Fruit fly (Drosophila melanogaster) ovary, adult (tissue): ENCODE data around the gene Ids.

Experiments used
- CG17801 ChIP-seq: fragments of 200-800 bp; optimal IDR thresholded peaks from 2 replicates; lab custom pipeline; 2019; ENCODE audit warnings: missing biosample characterization, mild to moderate bottlenecking, missing genetic modification characterization, moderate library complexity; ENCODE audit not compliant: partially characterized antibody

The Ids gene

DNA sequence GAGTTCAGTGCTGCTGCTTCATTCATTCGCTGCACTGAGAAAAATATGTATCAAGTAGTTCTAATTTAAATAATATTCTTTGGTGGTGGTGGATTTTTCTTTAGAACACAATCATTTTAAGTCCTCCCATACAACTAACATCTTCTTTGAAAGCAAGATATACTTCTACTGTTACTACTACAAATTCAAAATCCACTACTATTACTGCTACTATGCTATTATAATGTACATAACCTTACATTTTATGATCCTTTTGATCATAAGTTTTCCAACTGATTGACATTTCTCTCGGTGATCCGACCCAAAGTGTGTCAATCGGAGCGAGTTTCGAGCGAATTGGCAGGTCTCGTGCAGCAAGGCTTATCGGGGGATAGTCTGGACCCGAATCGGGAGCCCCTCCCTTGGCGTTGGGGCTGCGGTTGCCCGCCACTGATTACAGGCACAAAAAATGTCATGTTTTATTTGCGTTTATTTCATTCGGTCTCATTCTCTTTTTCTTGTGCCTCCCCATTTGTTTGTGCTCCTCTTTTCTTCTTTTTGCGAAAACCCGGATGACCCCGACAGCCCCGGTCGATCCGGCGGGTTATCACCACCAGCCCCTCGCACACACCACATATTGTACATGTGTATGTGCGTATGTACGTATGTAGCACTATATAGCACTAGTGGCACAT is 21.3 kb downstream of the Ids start:
- no peak for TF ChIP-seq CG17801 (GFP tag; lab: Kevin White, UChicago)

DNA sequence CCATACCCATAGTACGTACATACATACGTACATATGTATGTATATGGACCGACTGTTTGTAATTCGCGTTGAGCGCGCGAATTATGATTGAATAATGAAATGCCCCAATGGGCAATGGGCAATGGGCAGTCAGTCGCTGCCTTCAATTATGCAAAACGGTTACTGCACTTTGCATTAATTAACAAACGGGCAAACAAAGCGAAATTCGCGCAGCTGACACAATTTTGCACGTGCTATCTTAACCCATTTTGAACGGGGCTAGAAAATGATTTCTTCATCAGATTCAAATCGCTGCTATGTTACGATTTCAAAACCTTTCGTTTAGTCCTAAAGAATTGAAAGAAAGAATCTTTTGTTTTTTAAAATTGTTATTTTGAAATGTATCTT is 21.8 kb downstream of the Ids start:
- TF ChIP-seq CG17801 (GFP tag; lab: Kevin White, UChicago), result no peak

DNA sequence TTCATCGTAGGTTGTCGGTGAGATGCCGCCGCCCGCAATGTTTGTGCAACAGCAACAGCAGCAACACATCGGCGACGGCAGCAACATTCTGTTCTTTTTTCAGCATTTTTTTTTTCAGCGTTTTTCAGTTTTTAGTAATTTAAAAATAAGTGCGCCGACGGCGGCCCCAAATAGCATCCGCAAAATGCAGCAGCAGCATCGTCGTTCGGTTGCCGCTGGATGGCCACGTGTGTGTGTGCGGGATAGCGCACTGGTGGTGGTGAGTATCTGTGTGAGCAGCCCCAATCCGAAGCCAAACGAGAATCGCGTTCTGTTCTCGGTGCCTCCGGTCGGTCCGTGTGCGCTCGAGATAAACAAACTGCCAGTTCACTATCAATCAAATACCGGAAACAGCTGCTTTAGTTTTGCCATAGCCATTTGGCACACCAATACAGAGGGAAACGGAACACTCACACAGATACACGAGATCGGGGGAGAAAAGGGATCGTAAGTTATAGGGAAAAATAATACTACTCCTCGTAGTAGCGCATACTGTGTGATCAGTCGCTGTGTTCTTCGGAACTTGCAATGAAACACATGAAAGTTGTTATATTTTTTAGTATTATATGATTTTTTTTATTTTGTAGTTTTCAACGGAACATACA is 22.6 kb downstream of the Ids start:
- no peak for TF ChIP-seq CG17801 (GFP tag; lab: Kevin White, UChicago)

DNA sequence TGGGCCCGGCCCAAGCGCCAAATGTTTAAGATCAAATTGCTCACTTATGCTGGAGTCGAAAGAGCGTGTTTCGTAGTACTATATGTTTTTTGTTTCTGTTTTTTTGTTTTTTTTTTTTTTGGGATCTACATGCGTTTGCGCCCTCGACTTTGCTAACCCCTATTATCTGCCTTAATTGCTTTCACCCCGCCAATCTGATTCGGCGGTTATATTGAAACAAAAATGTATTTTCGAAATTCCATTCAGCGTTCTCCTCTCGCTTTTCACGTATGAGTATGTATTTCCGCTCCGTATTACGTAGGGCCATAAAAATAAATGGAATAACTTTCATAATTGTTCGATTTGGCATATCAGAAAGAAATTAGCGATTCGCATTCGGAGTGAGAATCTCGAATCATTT is 27.5 kb downstream of the Ids start:
- no peak for TF ChIP-seq CG17801 (GFP tag; lab: Kevin White, UChicago)

DNA sequence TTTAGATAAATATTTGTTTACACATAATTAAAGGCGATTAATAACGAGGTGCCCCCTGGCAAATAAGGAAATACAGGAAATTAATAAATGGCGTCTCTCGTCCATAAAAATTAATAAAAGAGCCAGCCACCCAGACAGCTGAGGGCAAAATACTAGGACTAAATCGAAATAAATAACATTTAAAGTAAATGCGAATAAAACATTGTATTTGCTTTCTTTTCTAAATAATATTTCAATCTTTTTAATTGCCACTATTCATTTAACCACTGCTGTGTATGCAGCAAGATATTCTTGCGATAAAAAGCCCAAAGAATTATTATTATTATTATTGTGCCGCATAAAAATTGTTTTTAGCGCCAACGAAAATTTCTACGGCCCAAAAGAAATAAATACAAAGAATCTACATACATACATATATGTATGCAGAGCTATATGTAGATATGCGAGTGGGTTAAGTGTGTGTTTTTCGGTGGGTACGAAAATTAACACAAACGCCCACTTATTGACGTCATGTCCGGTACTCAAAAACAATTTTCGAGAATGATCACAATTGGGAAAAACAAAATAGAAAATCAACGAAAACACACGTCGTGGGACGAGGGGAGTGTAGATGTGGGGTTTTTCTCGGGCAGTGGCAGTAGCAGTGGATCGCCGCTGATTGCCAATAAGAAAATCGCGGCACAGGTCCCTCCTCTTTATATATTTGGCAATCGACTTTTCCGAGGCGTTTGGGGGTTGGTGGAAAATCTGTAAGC is 28.4 kb downstream of the Ids start:
- TF ChIP-seq CG17801 (GFP tag; lab: Kevin White, UChicago), result no peak

DNA sequence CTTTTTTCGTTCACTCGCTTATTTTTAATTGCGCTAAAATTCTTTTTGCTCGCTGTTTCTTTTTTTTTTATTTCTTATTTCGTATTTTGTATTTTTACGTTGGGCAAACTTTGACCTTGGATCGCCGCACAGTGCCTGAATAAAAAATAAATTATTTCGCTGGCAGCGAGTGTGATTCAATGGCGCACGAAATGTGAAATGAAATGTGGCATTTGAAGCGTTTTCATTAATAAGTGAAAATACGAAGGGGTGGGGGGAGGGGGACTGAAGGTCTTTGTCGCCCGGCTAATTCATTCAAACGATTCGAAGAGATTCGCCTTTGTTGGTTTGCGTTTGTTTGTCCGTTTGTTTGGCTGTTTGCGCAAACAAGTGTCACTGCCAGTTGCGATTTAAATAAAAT is 29.4 kb downstream of the Ids start:
- TF ChIP-seq CG17801 (GFP tag; lab: Kevin White, UChicago), result no peak

DNA sequence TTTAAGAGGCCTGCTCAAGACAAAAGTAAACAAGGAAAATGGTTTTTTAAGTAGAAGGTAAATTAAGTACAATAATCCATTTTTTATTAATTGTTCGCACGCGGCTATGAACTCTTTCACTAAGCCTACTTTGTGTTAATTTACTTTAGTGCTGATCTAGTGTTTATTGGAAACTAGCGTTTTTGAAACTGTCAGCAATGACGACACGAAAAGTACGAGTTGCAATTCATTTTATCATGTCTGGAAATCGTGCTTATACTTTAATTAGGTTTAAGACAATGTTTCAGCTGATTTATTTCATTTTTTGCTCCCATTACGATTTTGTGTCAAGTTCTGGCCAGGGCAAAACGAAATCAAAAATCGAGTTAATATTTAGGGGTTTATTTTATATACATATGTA is 30.2 kb downstream of the Ids start:
- no peak for TF ChIP-seq CG17801 (GFP tag; lab: Kevin White, UChicago)

DNA sequence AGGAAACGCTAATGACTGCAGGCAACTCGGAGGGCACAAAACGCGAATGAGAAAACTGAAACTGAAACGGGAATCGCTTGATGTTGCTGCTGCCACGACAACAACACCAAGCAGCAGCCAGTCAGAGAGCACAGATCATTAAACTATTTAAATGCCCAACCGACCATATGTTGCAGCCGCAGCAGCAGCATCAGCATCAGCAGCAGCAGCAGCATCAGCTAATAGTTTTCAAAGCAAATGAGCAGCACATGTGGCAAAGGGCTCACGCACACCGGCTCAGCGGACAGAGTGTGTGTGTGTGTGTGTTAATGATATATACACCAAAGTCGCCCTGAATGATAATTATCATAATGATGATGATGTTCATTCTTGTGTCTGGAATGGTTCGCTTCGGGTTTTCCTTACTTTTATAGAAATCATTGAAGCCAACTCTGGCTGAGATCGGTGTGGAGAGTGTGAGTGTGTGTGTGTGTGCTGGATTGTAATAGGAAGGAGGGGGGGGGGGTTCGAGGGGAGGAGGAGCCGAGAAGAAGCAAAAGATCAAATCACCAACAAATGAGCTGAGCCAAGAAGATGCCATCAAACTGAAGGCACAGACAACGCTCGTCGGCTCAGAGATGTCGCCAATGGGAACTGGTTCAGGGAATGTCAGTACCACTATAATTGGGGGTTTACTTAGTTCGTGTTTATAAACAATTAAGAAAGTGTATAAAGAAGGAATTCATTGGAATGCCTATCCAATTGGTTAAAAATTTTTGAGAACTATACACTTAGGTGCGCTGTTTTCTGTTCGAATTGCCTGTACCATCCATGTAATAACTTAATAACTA is 30.9 kb downstream of the Ids start:
- TF ChIP-seq CG17801 (GFP tag; lab: Kevin White, UChicago), result no peak

DNA sequence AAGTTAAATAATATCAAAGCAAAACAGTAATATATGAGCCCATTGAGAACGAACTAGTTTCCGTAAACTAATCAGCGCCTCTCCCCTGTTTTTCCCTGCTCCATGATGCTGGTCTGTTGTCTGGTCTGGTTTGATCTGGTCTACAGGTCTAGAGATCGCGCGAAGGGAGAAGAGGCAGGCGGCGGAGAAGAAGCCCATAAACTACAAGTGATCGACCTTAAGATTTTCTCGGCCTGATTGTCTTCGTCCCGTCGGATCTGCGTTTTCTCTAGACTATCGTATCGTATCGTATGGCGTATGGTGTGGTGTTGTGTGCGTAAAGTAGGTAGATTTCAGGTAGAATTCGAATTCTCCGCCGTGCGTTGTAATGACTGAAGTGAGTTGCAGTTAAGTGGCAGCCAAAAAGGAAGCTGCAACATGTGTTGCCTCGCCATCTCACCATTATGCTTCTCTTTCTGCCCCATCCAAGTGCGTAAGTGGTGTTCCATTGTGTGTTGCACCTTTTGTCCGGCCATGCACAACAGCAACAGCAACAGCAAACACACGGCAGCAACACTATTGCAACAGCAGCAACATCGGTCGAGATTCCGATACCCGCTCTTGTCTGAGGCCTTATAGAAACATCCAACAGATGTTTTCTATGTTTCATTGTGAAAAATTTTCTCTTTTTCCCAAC is 31.7 kb downstream of the Ids start:
- no peak for TF ChIP-seq CG17801 (GFP tag; lab: Kevin White, UChicago)

DNA sequence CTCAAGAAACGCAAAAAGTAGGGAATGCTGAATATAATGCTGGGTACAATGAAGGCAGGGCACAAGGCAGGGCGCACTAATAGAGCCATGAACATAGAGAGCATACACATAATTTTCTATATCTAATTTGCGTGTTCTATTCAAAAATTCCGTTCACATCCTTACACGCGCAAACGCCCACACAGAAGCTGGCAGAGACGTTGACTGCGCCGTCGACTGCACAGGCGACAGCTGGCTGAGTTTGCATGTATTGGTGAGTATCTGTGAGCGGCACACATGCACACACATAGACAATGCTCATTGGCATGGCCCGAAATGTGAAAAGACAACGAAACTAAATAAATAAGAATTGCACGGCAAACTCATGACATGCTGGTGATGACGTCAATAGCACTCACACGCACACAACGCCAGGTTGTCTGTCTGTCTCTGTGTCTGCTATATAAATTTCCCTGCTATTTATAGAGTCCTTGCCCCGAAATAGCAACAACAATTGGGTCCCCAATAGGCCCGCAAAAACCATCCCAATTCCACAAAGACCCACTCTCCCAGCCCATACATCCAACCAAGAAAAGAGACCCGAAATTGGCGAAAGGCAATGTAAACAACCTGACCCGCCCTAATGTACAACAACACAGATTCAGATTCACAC is 33.0 kb downstream of the Ids start:
- TF ChIP-seq CG17801 (GFP tag; lab: Kevin White, UChicago), result no peak

DNA sequence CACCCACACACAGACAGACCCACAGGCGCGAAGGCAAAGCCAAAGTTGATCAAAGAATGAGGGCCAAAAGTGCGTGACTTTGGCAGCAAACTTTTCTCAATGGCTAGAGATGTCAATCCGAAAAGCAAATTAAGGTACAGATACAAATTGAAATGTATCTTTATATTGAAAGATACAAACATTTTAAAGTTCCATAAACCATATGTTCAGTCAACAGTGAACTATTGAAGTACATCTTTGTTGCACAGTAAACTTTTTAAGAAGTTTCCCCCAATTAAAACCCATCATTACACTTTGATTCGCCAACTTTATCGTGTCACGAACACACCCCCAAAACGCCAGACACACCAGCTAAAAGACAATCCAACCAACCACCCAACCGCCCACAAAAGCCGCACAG is 33.6 kb downstream of the Ids start:
- no peak for TF ChIP-seq CG17801 (GFP tag; lab: Kevin White, UChicago)

DNA sequence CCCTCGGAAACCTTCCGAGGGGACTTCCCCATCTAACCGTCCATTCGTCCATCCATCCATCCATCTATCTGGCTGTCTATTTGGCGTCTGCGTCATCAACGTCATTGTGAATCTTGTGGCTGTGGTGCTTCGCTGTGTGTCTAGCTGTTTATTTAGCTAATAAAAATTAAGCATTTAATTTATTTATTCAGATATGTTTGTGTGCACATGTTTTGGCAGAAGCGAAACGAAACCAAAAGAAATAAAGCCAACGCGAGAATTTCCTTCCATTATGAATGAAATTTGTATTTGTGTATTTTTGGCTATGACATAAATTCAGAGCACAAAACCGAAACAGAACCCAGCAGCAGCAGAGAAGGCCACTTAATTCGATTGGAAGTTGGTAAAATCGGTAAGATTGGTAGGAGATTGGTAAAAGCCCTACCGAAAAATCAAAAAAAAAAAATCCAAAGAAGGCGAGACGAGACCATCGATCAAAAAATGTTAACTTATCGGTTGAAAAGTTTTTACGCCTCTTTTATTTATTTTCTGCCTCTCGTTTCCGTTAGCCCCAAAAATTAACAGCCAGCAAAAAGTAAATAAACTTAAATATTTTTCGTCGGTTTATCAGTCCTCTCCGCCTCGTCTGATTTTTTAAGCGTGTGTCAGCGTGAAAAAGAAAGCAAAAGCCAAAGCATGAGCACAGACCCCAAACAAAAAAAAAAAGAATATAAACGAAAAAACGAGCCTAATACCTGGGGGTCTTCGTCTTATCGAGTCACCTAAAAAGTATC is 36.9 kb downstream of the Ids start:
- TF ChIP-seq CG17801 (GFP tag; lab: Kevin White, UChicago), result no peak

DNA sequence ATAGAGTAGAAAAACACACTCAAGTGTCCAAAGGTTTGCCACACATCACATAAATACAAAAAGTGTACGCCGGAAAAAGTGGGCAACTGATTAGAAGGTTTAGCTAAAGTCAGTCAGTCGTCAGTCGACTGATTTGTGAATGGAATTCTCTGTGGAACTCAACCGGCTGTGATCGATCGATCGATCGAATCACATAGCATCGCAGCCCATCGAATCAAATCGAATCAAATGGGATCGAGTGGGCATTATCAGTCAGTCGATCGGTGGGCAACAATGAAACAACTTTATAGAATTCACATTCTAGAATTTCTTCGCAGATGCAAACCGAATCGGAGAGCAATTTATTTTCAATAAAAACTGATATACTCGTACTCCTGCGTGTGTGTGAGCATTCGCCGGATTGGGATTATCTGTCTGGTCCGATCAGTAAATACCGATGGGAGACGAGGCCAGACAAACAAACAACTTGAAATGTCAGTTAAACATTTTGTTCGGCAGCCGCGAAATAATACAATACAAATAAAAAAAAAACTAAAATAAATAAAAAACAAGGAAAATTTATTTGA is 37.6 kb downstream of the Ids start:
- no peak for TF ChIP-seq CG17801 (GFP tag; lab: Kevin White, UChicago)
